Fruit fly (Drosophila melanogaster): ENCODE measurements around the gene CecC.

The CecC gene

DNA sequence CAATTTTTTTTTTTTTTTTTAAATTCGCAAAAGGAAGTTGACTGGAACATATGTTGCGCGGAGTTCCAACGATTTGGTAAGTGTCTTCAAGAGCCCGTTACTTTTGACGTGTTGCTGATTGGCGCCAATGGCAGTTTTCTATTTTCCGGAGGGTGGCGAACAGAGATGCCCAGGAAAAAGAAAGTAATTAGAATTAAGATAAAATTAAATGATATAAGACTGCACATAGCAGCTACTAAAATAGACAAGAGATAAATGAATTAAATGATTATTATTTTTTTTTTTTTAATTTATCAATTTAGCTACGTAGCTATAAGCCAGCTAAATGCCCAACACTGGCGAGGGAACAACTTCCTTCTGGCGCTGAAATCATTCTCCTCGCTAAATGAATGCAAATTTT, 6.0 kb downstream of the CecC start:
- TF ChIP-seq CG17806 (tag; optimal IDR thresholded peaks at IDR 0.05) (no peak), CG12605 (GFP tag; IDR thresholded peaks at IDR 0.05) (no peak), rn (GFP tag; IDR thresholded peaks at IDR 0.05) (no peak)

DNA sequence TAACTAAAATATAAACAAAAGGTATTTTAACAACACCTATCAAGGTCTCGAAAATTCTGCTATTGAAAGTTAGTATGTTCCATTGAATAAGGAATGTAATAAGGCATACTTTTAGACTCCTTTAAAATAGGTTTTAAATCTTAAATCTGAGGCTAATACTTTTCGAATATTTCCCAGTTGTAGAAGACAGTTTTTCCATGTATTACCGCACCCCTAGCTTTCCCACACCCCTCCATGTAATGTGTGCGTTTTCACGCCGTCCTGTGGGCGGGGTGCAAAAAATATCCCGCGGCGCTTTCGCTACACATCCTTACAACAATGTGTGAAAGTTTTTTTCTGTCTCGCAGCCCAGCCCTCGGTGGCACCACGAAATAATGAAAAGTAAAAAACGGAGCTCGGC, 8.3 kb downstream of the CecC start:
- TF ChIP-seq CG4496 (GFP tag; IDR thresholded peaks at IDR 0.05) = no peak

DNA sequence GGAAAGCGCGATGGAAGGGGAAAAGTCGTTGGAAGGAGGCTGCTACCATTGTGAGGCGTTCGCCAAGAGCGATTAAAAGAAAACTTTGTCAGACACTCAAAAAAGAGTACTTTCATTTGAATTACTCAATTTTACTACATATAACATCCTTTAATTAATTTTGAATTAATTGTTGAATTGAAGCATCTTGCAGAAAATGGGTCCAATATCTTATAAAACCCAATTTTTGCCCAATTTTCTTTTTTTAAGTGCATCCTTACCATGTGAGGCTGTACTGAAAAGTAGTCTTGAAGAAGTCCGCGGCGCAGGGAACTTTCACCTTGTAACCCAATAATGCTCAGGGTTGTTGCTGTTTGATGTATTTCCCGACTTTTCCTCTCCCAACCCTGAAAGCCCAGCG, 19.0 kb downstream of the CecC start:
- TF ChIP-seq CG12605 (GFP tag; IDR thresholded peaks at IDR 0.05) (no peak), Snoo (tag; optimal IDR thresholded peaks at IDR 0.05) (no peak), CG8301 (tag; optimal IDR thresholded peaks at IDR 0.05) (no peak), fd96Ca (GFP tag; IDR thresholded peaks at IDR 0.05) (no peak), CG14655 (GFP tag; optimal IDR thresholded peaks at IDR 0.05) (no peak), CG8159 (tag; optimal IDR thresholded peaks at IDR 0.05) (no peak), CG13204 (GFP tag; optimal IDR thresholded peaks at IDR 0.05) (no peak)

DNA sequence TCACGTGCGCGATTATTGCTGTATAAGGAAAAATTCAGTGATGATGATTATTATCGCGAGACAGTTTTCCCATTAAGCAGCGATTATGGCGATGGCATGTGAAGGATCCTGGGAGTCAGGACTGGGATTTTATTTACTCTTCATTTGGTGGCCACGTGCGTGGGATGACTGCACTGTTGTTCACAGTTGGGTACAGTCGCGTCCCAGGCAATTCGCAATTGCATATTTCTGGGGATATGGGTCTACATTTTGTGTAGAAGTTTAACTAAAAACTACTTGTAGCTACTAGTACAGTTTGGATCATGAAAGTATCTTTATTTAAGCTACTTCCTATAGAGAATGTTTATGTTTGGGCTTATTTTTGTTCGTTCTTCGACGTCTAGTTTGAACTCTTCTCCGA, 20.7 kb downstream of the CecC start:
- no peak for TF ChIP-seq fd96Ca (GFP tag; IDR thresholded peaks at IDR 0.05)

DNA sequence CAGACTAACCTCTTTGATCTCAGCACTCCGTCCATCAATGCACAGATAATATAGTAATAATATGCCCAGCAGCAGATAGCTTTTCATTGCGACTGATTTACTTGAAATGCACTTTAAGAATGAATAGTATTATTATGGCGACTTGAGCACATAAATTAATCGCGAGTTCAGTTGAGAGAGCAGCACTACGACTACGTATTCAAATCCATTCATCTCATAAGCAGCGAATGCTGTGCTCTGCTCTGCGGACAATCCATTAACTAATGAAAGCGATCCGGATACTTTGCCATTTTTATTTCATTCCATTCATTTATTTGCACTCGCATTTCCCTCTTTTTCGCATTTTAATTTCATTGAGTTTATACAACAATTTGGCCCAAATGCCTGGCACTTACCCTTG, 21.4 kb downstream of the CecC start, which contains the start of gene CG43448:
Gene CG43448, minus strand, starts transcription at position 101 of the 400 bp plus-strand sequence.
- TF ChIP-seq CG13204 (GFP tag; optimal IDR thresholded peaks at IDR 0.05) (no peak), CG14655 (GFP tag; optimal IDR thresholded peaks at IDR 0.05) (no peak), EcR (GFP tag; optimal IDR thresholded peaks at IDR 0.05) (no peak), Ets98B (GFP tag; IDR thresholded peaks at IDR 0.05) (no peak), CG4496 (GFP tag; IDR thresholded peaks at IDR 0.05) (no peak), Snoo (tag; optimal IDR thresholded peaks at IDR 0.05) (no peak), CG15710 (tag; optimal IDR thresholded peaks at IDR 0.05) (no peak), CG8301 (tag; optimal IDR thresholded peaks at IDR 0.05) (no peak), CG34367 (tag; optimal IDR thresholded peaks at IDR 0.05) (no peak), CG10348 (GFP tag; IDR thresholded peaks at IDR 0.05) (no peak), D1 (tag; optimal IDR thresholded peaks at IDR 0.05) (no peak), rn (GFP tag; IDR thresholded peaks at IDR 0.05) (no peak)

DNA sequence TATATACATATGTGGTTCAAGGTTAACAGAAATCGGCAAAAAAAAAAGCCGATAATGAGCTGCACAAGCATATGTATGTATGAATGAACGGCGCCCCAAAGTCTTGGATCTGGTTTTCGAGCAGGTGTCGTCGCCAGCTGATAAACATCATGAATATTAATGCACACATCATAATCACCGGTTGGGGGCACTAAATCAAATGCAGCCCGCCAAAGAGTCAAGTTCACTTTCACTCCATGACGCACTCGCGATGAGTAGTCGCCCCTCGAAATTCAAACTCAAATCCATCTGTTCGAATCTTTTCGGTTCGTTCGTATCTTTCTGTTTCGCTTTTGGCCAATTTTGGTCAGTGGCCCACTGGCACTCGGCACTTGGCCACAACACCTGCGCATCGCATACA, 24.0 kb downstream of the CecC start:
- TF ChIP-seq CG9948 (tag; optimal IDR thresholded peaks at IDR 0.05) (no peak), rn (GFP tag; IDR thresholded peaks at IDR 0.05) (no peak), D1 (tag; optimal IDR thresholded peaks at IDR 0.05) (no peak), CG14655 (GFP tag; optimal IDR thresholded peaks at IDR 0.05) (no peak), EcR (GFP tag; optimal IDR thresholded peaks at IDR 0.05) (no peak), CG32121 (GFP tag; IDR thresholded peaks at IDR 0.05) (no peak), gl (tag; optimal IDR thresholded peaks at IDR 0.05) (no peak), CG10348 (GFP tag; IDR thresholded peaks at IDR 0.05) (no peak), CG12605 (GFP tag; IDR thresholded peaks at IDR 0.05) (no peak), CG8301 (tag; optimal IDR thresholded peaks at IDR 0.05) (no peak), CG4496 (GFP tag; IDR thresholded peaks at IDR 0.05) (no peak), CG17806 (tag; optimal IDR thresholded peaks at IDR 0.05) (no peak), CG13204 (GFP tag; optimal IDR thresholded peaks at IDR 0.05) (no peak), Pif1A (GFP tag; optimal IDR thresholded peaks at IDR 0.05) (no peak), fd96Ca (GFP tag; IDR thresholded peaks at IDR 0.05) (no peak)

DNA sequence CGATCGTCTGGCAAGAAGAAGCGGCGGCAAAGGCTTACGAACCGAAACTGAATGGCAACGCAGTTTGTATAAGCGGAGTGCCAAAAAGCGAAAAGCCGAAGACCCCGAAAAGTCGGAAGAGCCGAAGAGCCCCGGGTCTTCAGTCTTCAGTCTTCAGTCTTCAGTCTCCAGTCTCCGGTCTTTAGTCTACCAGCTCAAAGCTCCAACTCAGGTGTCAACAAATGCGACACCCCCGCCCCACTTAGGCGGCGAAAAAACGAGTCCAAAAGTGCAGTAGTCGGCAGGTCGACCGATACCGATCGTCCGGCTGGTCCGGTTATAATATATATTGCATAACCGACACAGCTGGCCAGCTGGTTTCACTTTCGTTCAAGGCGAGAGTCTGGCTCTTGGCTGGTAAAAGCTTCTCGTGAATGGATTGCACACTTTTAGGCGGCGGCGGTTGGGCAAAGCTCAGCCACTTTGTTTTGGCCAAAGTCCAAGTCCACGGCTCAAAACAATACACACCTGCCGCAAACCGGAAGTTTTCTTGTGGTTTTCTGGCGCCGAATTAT, 27.1 kb downstream of the CecC start, which contains the start of gene CG9737:
Gene CG9737, minus strand, starts transcription at position 51 of the 554 bp plus-strand sequence.
- TF ChIP-seq CG17806 (tag; optimal IDR thresholded peaks at IDR 0.05) (peak; percentile 41), CG32121 (GFP tag; IDR thresholded peaks at IDR 0.05) (peak; percentile 68), D1 (tag; optimal IDR thresholded peaks at IDR 0.05) (no peak), rn (GFP tag; IDR thresholded peaks at IDR 0.05) (no peak), CG4496 (GFP tag; IDR thresholded peaks at IDR 0.05) (peak; percentile 85), Pif1B (GFP tag; optimal IDR thresholded peaks at IDR 0.05) (peak; percentile 78), gl (tag; optimal IDR thresholded peaks at IDR 0.05) (peak; percentile 90), Snoo (tag; optimal IDR thresholded peaks at IDR 0.05) (peak; percentile 91), CG15710 (tag; optimal IDR thresholded peaks at IDR 0.05) (peak; percentile 22), CG10348 (GFP tag; IDR thresholded peaks at IDR 0.05) (no peak), CG14655 (GFP tag; optimal IDR thresholded peaks at IDR 0.05) (peak; percentile 82), Pif1A (GFP tag; optimal IDR thresholded peaks at IDR 0.05) (peak; percentile 76), CG8159 (tag; optimal IDR thresholded peaks at IDR 0.05) (peak; percentile 36), CG8301 (tag; optimal IDR thresholded peaks at IDR 0.05) (peak; percentile 79), CG9948 (tag; optimal IDR thresholded peaks at IDR 0.05) (peak; percentile 19), CG34367 (tag; optimal IDR thresholded peaks at IDR 0.05) (peak; percentile 46), Ets98B (GFP tag; IDR thresholded peaks at IDR 0.05) (peak; percentile 81), CG12605 (GFP tag; IDR thresholded peaks at IDR 0.05) (peak; percentile 85), fd96Ca (GFP tag; IDR thresholded peaks at IDR 0.05) (peak; percentile 71), CG13204 (GFP tag; optimal IDR thresholded peaks at IDR 0.05) (peak; percentile 80), EcR (GFP tag; optimal IDR thresholded peaks at IDR 0.05) (peak; percentile 88)
